Worm (Caenorhabditis elegans) whole organism, early embryonic: ENCODE measurements around the gene C25A11.2.

Source experiments
- B0310.2 ChIP-seq: sonication (generic microtip); optimal IDR thresholded peaks from 2 replicates; lab custom pipeline; 2016; ENCODE audit warnings: mild to moderate bottlenecking, missing genetic modification characterization, missing compliant biosample characterization
- ama-1 ChIP-seq: fragments of 150-350 bp; optimal IDR thresholded peaks from 2 replicates; lab custom pipeline; 2014
- ceh-36 ChIP-seq: sonication (generic microtip); optimal IDR thresholded peaks from 2 replicates; lab custom pipeline; 2016; ENCODE audit warnings: missing genetic modification characterization, inconsistent platforms, missing compliant biosample characterization
- ets-7 ChIP-seq: sonication (generic microtip); optimal IDR thresholded peaks from 2 replicates; lab custom pipeline; 2016; ENCODE audit warnings: missing genotype, missing genetic modification characterization, missing compliant biosample characterization
- hmbx-1 ChIP-seq: sonication (generic microtip); optimal IDR thresholded peaks from 2 replicates; lab custom pipeline; 2016; ENCODE audit warnings: mild to moderate bottlenecking, missing genetic modification characterization, missing compliant biosample characterization
- hmg-4 ChIP-seq: fragments of 200-800 bp; sonication (Bioruptor generic); optimal IDR thresholded peaks from 2 replicates; lab custom pipeline; 2018; ENCODE audit warnings: mild to moderate bottlenecking, missing genetic modification characterization, missing compliant biosample characterization
- tbx-11 ChIP-seq: fragments of 200-800 bp; sonication (Bioruptor generic); IDR thresholded peaks from 2 replicates; pipeline ENCODE4 v1.3.6; 2022; ENCODE audit warnings: missing genetic modification characterization, missing compliant biosample characterization

DNA sequence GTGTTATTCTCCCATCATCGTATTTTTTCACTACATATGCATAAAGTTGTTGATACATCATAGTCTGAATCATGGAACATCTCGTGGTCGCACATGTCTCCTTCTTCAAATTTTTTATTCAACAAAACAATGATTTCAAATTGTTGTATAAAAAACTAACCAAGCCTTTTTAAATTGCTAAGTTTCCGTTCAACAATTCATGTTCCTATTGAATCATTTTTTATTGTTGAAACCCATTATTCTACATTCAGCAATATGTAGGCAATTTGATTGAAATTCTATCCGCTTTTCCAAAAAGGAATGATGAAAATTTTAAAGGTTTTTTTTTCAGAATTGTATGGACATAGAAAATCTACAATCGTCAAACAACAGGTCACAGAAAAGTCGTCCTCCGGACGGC is 31.2 kb upstream of the C25A11.2 start, which contains the start of gene ajm-1:
- no peak for TF ChIP-seq hmg-4 (GFP tag; lab: Kevin White, UChicago)
- no peak for TF ChIP-seq ama-1
- TF ChIP-seq hmbx-1 = no peak
- no peak for TF ChIP-seq ceh-36
- no peak for TF ChIP-seq ets-7 (tag; lab: Kevin White, UChicago)
- no peak for TF ChIP-seq tbx-11 (GFP tag; lab: Robert Waterston, UW)
- no peak for TF ChIP-seq B0310.2 (tag; lab: Kevin White, UChicago)
